Worm (Caenorhabditis elegans) whole organism, L3 larva: Measurements from ENCODE around the gene ZK673.11.

ENCODE experiments used
- aly-2 ChIP-seq: fragments of 150-350 bp; optimal IDR thresholded peaks from 2 replicates; lab custom pipeline; 2014; ENCODE audit warnings: missing biosample characterization, missing genetic modification characterization
- ama-1 ChIP-seq: fragments of 150-350 bp; optimal IDR thresholded peaks from 2 replicates; lab custom pipeline; 2018
- elt-2 ChIP-seq: sonication (generic microtip); optimal IDR thresholded peaks from 2 replicates; lab custom pipeline; 2016; ENCODE audit warnings: missing genetic modification reagents, mild to moderate bottlenecking, missing genetic modification characterization, missing compliant biosample characterization
- unc-62 ChIP-seq: fragments of 150-350 bp; sonication (generic microtip); optimal IDR thresholded peaks from 4 replicates; lab custom pipeline; 2014; ENCODE audit warnings: missing biosample characterization, missing genetic modification reagents, missing genetic modification characterization

DNA sequence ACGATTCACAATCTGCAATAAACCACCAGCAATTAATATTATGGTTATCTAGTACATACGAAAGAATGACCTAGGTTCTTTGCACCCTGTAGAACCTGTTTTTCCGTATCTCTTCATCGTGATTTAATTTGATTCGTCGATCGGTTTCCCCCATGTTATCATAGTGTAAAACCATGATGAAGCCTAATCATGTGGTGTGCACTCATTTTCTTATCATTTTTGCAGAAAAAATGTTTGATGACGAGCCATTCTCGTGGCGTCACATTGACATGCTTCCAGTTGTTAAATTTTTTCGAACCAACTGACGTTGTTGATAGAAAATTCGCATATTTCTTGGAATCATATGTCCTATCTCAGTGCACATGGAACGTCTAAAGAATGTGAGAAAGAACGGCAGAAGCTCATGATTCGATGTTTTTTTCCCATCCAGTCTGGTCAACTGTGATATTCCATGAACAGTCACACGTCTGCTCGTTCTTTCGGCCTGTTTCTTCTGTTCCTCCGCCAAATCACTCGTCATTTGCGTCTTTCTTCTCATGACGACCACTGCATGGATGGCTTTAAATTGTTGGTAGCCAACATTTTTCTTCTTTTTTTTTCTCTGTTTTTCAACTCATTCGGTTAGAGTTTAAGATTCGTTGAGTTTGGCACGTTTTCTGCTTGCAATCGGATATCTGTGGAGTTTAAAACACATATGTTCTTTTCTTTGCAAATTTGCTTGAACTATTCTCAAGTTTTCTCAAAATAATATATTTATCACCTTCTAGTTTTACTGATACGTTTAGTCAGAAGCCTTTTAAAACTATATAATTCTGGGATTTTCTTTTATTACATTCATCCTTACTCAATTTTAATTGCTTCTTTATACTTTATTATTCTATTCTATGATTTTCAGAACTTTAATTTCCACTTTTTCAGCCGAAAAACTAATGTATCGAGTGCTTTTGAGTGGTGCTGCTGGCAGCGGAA is 9.4 kb upstream of the ZK673.11 start, which contains the start of gene ZK673.2:
- peak; percentile 95 for TF ChIP-seq elt-2 (tag; lab: Kevin White, UChicago)
- no peak for TF ChIP-seq unc-62
- peak; percentile 91 for TF ChIP-seq ama-1 (lab: Kevin White, UChicago)
- TF ChIP-seq aly-2 = no peak
